Worm (Caenorhabditis elegans) whole organism, mixed stage, embryonic: ENCODE measurements around the gene C34E7.3.

Source experiments
- M03D4.4 ChIP-seq: sonication (generic microtip); optimal IDR thresholded peaks from 2 replicates; lab custom pipeline; 2017; ENCODE audit warnings: mild to moderate bottlenecking, missing genetic modification characterization, missing compliant biosample characterization
- bed-3 ChIP-seq: fragments of 200-800 bp; sonication (Bioruptor generic); optimal IDR thresholded peaks from 3 replicates; lab custom pipeline; 2018; ENCODE audit warnings: mild to moderate bottlenecking, missing genetic modification characterization, moderate library complexity, missing compliant biosample characterization
- ceh-39 ChIP-seq: fragments of 150-350 bp; optimal IDR thresholded peaks from 2 replicates; lab custom pipeline; 2014; ENCODE audit warnings: missing biosample characterization, missing genetic modification characterization
- ceh-43 ChIP-seq: fragments of 200-800 bp; sonication (Bioruptor generic); optimal IDR thresholded peaks from 2 replicates; lab custom pipeline; 2018; ENCODE audit warnings: mild to moderate bottlenecking, missing genetic modification characterization, moderate library complexity, missing compliant biosample characterization
- ceh-83 ChIP-seq: fragments of 200-800 bp; sonication (Bioruptor generic); optimal IDR thresholded peaks from 2 replicates; lab custom pipeline; 2018; ENCODE audit warnings: mild to moderate bottlenecking, missing genetic modification characterization, missing compliant biosample characterization
- ces-1 ChIP-seq: fragments of 150-350 bp; optimal IDR thresholded peaks from 2 replicates; lab custom pipeline; 2014; ENCODE audit warnings: missing biosample characterization, missing genetic modification reagents, missing genetic modification characterization
- cnd-1 ChIP-seq: fragments of 200-800 bp; sonication (Bioruptor generic); optimal IDR thresholded peaks from 2 replicates; lab custom pipeline; 2018; ENCODE audit warnings: mild to moderate bottlenecking, missing genetic modification characterization, missing compliant biosample characterization
- drap-1 ChIP-seq: fragments of 200-800 bp; sonication (Bioruptor generic); optimal IDR thresholded peaks from 3 replicates; lab custom pipeline; 2018; ENCODE audit warnings: mild to moderate bottlenecking, missing genetic modification characterization, missing compliant biosample characterization
- elt-1 ChIP-seq: sonication (generic microtip); optimal IDR thresholded peaks from 2 replicates; lab custom pipeline; 2017; ENCODE audit warnings: missing genetic modification characterization, mild to moderate bottlenecking, missing compliant biosample characterization, antibody characterized with exemption, moderate library complexity, borderline replicate concordance; ENCODE audit not compliant: insufficient read depth
- elt-3 ChIP-seq: fragments of 150-350 bp; optimal IDR thresholded peaks from 2 replicates; lab custom pipeline; 2014; ENCODE audit warnings: missing biosample characterization, missing genetic modification characterization
- flh-1 ChIP-seq: fragments of 200-800 bp; sonication (Bioruptor generic); optimal IDR thresholded peaks from 2 replicates; lab custom pipeline; 2018; ENCODE audit warnings: mild to moderate bottlenecking, missing genetic modification characterization, moderate library complexity, missing compliant biosample characterization
- ham-2 ChIP-seq: fragments of 200-800 bp; sonication (Bioruptor generic); optimal IDR thresholded peaks from 2 replicates; lab custom pipeline; 2018; ENCODE audit warnings: mild to moderate bottlenecking, missing genetic modification characterization, missing compliant biosample characterization
- hlh-1 ChIP-seq: fragments of 150-350 bp; optimal IDR thresholded peaks from 2 replicates; lab custom pipeline; 2014; ENCODE audit warnings: missing biosample characterization, missing genetic modification reagents, missing genetic modification characterization
- lin-32 ChIP-seq: fragments of 200-800 bp; sonication (Bioruptor generic); optimal IDR thresholded peaks from 2 replicates; lab custom pipeline; 2018; ENCODE audit warnings: mild to moderate bottlenecking, missing genetic modification characterization, missing compliant biosample characterization
- lsy-2 ChIP-seq: fragments of 150-350 bp; optimal IDR thresholded peaks from 2 replicates; lab custom pipeline; 2014; ENCODE audit warnings: missing biosample characterization, missing genetic modification characterization
- mab-5 ChIP-seq: fragments of 150-350 bp; optimal IDR thresholded peaks from 2 replicates; lab custom pipeline; 2014; ENCODE audit warnings: missing biosample characterization, missing genetic modification characterization
- mls-2 ChIP-seq: sonication (generic microtip); optimal IDR thresholded peaks from 2 replicates; lab custom pipeline; 2016; ENCODE audit warnings: mild to moderate bottlenecking, missing genetic modification characterization, moderate library complexity, missing compliant biosample characterization
- nhr-12 ChIP-seq: fragments of 150-350 bp; optimal IDR thresholded peaks from 2 replicates; lab custom pipeline; 2014; ENCODE audit warnings: missing biosample characterization, missing genetic modification characterization
- nhr-2 ChIP-seq: fragments of 150-350 bp; optimal IDR thresholded peaks from 2 replicates; lab custom pipeline; 2014; ENCODE audit warnings: missing biosample characterization, missing genetic modification characterization
- nhr-237 ChIP-seq: fragments of 150-350 bp; optimal IDR thresholded peaks from 2 replicates; lab custom pipeline; 2014; ENCODE audit warnings: missing biosample characterization, missing genetic modification characterization
- nhr-28 ChIP-seq: fragments of 150-350 bp; optimal IDR thresholded peaks from 2 replicates; lab custom pipeline; 2014; ENCODE audit warnings: missing biosample characterization, missing genetic modification characterization
- pha-4 ChIP-seq: fragments of 150-350 bp; optimal IDR thresholded peaks from 2 replicates; lab custom pipeline; 2018; ENCODE audit warnings: missing biosample characterization, missing genetic modification reagents, missing genetic modification characterization
- sem-2 ChIP-seq: fragments of 200-800 bp; sonication (Bioruptor generic); optimal IDR thresholded peaks from 2 replicates; lab custom pipeline; 2018; ENCODE audit warnings: mild to moderate bottlenecking, missing genetic modification characterization, missing compliant biosample characterization
- snpc-4 ChIP-seq: fragments of 150-350 bp; optimal IDR thresholded peaks from 2 replicates; lab custom pipeline; 2014; ENCODE audit warnings: missing biosample characterization, missing genetic modification characterization
- tbx-8 ChIP-seq: fragments of 200-800 bp; sonication (Bioruptor generic); optimal IDR thresholded peaks from 2 replicates; lab custom pipeline; 2018; ENCODE audit warnings: mild to moderate bottlenecking, missing genetic modification characterization, moderate library complexity, missing compliant biosample characterization
- unc-120 ChIP-seq: sonication (generic microtip); optimal IDR thresholded peaks from 2 replicates; lab custom pipeline; 2017; ENCODE audit warnings: missing genetic modification characterization, missing compliant biosample characterization; ENCODE audit not compliant: poor library complexity, severe bottlenecking
- zip-8 ChIP-seq: fragments of 150-350 bp; optimal IDR thresholded peaks from 2 replicates; lab custom pipeline; 2014; ENCODE audit warnings: missing biosample characterization, missing genetic modification characterization
- ztf-11 ChIP-seq: fragments of 150-350 bp; optimal IDR thresholded peaks from 2 replicates; lab custom pipeline; 2014; ENCODE audit warnings: missing biosample characterization, missing genetic modification characterization

Gene C34E7.3

ce11 chrX:12978569-12978968 is 48.5 kb downstream of the C34E7.3 start:
- TF ChIP-seq M03D4.4, result no peak
- no peak for TF ChIP-seq bed-3
- no peak for TF ChIP-seq lin-32 (GFP tag; lab: Kevin White, UChicago)
- TF ChIP-seq nhr-237 (tag; lab: Kevin White, UChicago), result no peak
- no peak for TF ChIP-seq ztf-11 (tag; lab: Kevin White, UChicago)
- no peak for TF ChIP-seq nhr-12 (tag; lab: Kevin White, UChicago)
- TF ChIP-seq unc-120 (tag; lab: Kevin White, UChicago), result no peak
- TF ChIP-seq tbx-8 (GFP tag; lab: Kevin White, UChicago), result no peak
- no peak for TF ChIP-seq ceh-43 (GFP tag; lab: Kevin White, UChicago)
- no peak for TF ChIP-seq ceh-83
- no peak for TF ChIP-seq drap-1
- TF ChIP-seq nhr-28 (tag; lab: Kevin White, UChicago), result no peak
- TF ChIP-seq pha-4 (tag; lab: Kevin White, UChicago), result no peak
- TF ChIP-seq ceh-39 (tag; lab: Kevin White, UChicago), result no peak
- TF ChIP-seq flh-1 (GFP tag; lab: Kevin White, UChicago), result no peak

ce11 chrX:12979747-12980146 is 49.7 kb downstream of the C34E7.3 start:
- no peak for TF ChIP-seq M03D4.4
- no peak for TF ChIP-seq ham-2
- no peak for TF ChIP-seq nhr-12 (tag; lab: Kevin White, UChicago)
- no peak for TF ChIP-seq ceh-83
- TF ChIP-seq sem-2, result no peak
- TF ChIP-seq nhr-2 (tag; lab: Kevin White, UChicago), result no peak
- TF ChIP-seq elt-3, result no peak
- TF ChIP-seq drap-1, result no peak
- no peak for TF ChIP-seq ceh-43 (GFP tag; lab: Kevin White, UChicago)
- TF ChIP-seq ces-1 (GFP tag; lab: Kevin White, UChicago), result no peak
- TF ChIP-seq unc-120 (tag; lab: Kevin White, UChicago), result no peak
- TF ChIP-seq mab-5, result no peak
- no peak for TF ChIP-seq zip-8 (tag; lab: Kevin White, UChicago)
- TF ChIP-seq hlh-1 (tag; lab: Kevin White, UChicago), result no peak
- TF ChIP-seq snpc-4 (tag; lab: Kevin White, UChicago), result no peak
- no peak for TF ChIP-seq ceh-39 (tag; lab: Kevin White, UChicago)
- no peak for TF ChIP-seq lsy-2 (tag; lab: Kevin White, UChicago)
- TF ChIP-seq lin-32 (GFP tag; lab: Kevin White, UChicago), result no peak

- TF ChIP-seq ces-1 (GFP tag; lab: Kevin White, UChicago) (no peak), cnd-1 (tag; lab: Kevin White, UChicago) (no peak), ham-2 (no peak), elt-1 (tag; lab: Kevin White, UChicago) (no peak), mls-2 (tag; lab: Kevin White, UChicago) (no peak), ceh-43 (GFP tag; lab: Kevin White, UChicago) (no peak)
- TF ChIP-seq, all 35 proteins: peak for 0
Measured at ce11 chrX:12981393-12981792, 51.3 kb downstream of the C34E7.3 start, which contains the start of gene scav-4. Gene scav-4 (plus strand): TSS chrX:12981775.
